Fruit fly (Drosophila melanogaster) Kc167 (cell line): ENCODE results near the gene Arglu1.

Source experiments
- Sin3A ChIP-seq: fragments of >200 bp; optimal IDR thresholded peaks from 2 replicates; lab custom pipeline; 2018; ENCODE audit warnings: missing external identifiers
- h ChIP-seq: fragments of >200 bp; optimal IDR thresholded peaks from 3 replicates; lab custom pipeline; 2018; ENCODE audit warnings: missing external identifiers
- insv ChIP-seq: fragments of >200 bp; optimal IDR thresholded peaks from 3 replicates; lab custom pipeline; 2018; ENCODE audit warnings: missing external identifiers
- psq ChIP-seq: fragments of >200 bp; optimal IDR thresholded peaks from 2 replicates; lab custom pipeline; 2017; ENCODE audit warnings: missing external identifiers

- TF ChIP-seq insv: no peak
- TF ChIP-seq psq (lab: Kevin White, UChicago): no peak
- TF ChIP-seq h (lab: Kevin White, UChicago): no peak
- no peak for TF ChIP-seq Sin3A
These were observed 22.7 kb downstream of the Arglu1 start, which contains the start of gene yip2 for dm6 chr2L:9915011-9915850.
